Worm (Caenorhabditis elegans): ENCODE data around the gene mua-3.

DNA sequence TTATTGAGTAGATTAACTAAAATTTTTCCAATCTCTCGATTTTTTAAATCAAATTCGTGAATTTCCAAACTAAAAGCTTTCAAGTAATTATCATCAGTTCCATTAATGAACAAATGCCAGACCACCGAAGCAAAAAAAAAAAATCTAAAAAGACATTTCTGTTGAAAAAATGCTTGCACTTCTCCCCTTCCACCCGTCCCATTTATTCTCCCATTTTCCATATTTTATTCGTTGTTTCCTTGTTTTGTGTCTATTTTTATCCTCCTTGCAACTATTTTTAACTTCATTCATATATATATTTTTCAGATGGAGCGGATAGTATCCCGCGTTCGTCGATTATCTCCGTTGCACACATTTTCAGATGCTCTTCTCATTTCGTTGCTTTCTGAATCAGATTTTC is 28.4 kb downstream of the mua-3 start, which contains the start of gene epac-1:
- TF ChIP-seq tab-1 (GFP tag; IDR thresholded peaks at IDR 0.05) = no peak
- no peak for TF ChIP-seq med-1 (GFP tag; optimal IDR thresholded peaks at IDR 0.05; ENCODE audit: insufficient read depth)

Measured in whole organism, midembryonic.